Worm (Caenorhabditis elegans) whole organism, L3 larva: Measurements from ENCODE around the gene R02F2.9.
A peak's percentile ranks its signal among the peaks of the same experiment; 100 is the strongest.

Experiments used
- R02D3.7 ChIP-seq: fragments of 150-350 bp; optimal IDR thresholded peaks from 2 replicates; lab custom pipeline; 2014; ENCODE audit warnings: missing biosample characterization, missing genetic modification characterization
- ZK546.5 ChIP-seq: sonication (generic microtip); optimal IDR thresholded peaks from 2 replicates; lab custom pipeline; 2017; ENCODE audit warnings: missing biosample characterization, missing genetic modification characterization
- aly-2 ChIP-seq: fragments of 150-350 bp; optimal IDR thresholded peaks from 2 replicates; lab custom pipeline; 2014; ENCODE audit warnings: missing biosample characterization, missing genetic modification characterization
- ama-1 ChIP-seq: fragments of 150-350 bp; optimal IDR thresholded peaks from 2 replicates; lab custom pipeline; 2018
- ceh-16 ChIP-seq: sonication (generic microtip); optimal IDR thresholded peaks from 2 replicates; lab custom pipeline; 2017; ENCODE audit warnings: missing biosample characterization, missing genetic modification characterization
- ceh-28 ChIP-seq: fragments of 150-350 bp; optimal IDR thresholded peaks from 2 replicates; lab custom pipeline; 2014; ENCODE audit warnings: missing biosample characterization, missing genetic modification reagents, missing genetic modification characterization
- ceh-82 ChIP-seq: fragments of 150-350 bp; optimal IDR thresholded peaks from 2 replicates; lab custom pipeline; 2014; ENCODE audit warnings: missing biosample characterization, missing genetic modification characterization
- ceh-9 ChIP-seq: sonication (generic microtip); optimal IDR thresholded peaks from 2 replicates; lab custom pipeline; 2018; ENCODE audit warnings: missing biosample characterization, missing genetic modification characterization
- daf-12 ChIP-seq: fragments of 150-350 bp; optimal IDR thresholded peaks from 2 replicates; lab custom pipeline; 2014; ENCODE audit warnings: missing biosample characterization, missing genetic modification reagents, missing genetic modification characterization
- egl-27 ChIP-seq: sonication (generic microtip); optimal IDR thresholded peaks from 4 replicates; lab custom pipeline; 2017; ENCODE audit warnings: missing biosample characterization, missing genetic modification reagents, missing genetic modification characterization
- egl-5 ChIP-seq: fragments of 150-350 bp; optimal IDR thresholded peaks from 2 replicates; lab custom pipeline; 2017; ENCODE audit warnings: missing biosample characterization, missing genetic modification reagents, missing genetic modification characterization, inconsistent platforms
- elt-1 ChIP-seq: fragments of 150-350 bp; optimal IDR thresholded peaks from 2 replicates; lab custom pipeline; 2014; ENCODE audit warnings: missing biosample characterization, missing genetic modification characterization
- elt-2 ChIP-seq: sonication (generic microtip); optimal IDR thresholded peaks from 2 replicates; lab custom pipeline; 2016; ENCODE audit warnings: missing genetic modification reagents, mild to moderate bottlenecking, missing genetic modification characterization, missing compliant biosample characterization
- elt-3 ChIP-seq, 3 experiments: fragments of 150-350 bp in 1 of 3; sonication (generic microtip) in 2 of 3; optimal IDR thresholded peaks; 2 replicates in 2 of 3; 4 replicates in 1 of 3; lab custom pipeline; 2014 to 2017; ENCODE audit warnings: missing biosample characterization in 3 of 3, missing genetic modification characterization in 3 of 3
- eor-1 ChIP-seq, 2 experiments: fragments of 150-350 bp; optimal IDR thresholded peaks; 2 replicates each; lab custom pipeline; 2014 to 2018; ENCODE audit warnings: missing biosample characterization in 2 of 2, missing genetic modification characterization in 2 of 2
- fkh-10 ChIP-seq: sonication (generic microtip); optimal IDR thresholded peaks from 2 replicates; lab custom pipeline; 2017; ENCODE audit warnings: missing biosample characterization, missing genetic modification reagents, missing genetic modification characterization
- fos-1 ChIP-seq: fragments of 150-350 bp; optimal IDR thresholded peaks from 2 replicates; lab custom pipeline; 2014; ENCODE audit warnings: missing biosample characterization, missing genetic modification characterization
- hmg-11 ChIP-seq: sonication (generic microtip); optimal IDR thresholded peaks from 2 replicates; lab custom pipeline; 2016; ENCODE audit warnings: missing genetic modification characterization, missing compliant biosample characterization
- jun-1 ChIP-seq: fragments of 150-350 bp; optimal IDR thresholded peaks from 2 replicates; lab custom pipeline; 2014; ENCODE audit warnings: missing biosample characterization, missing genetic modification reagents, missing genetic modification characterization
- lin-15B ChIP-seq: fragments of 150-350 bp; optimal IDR thresholded peaks from 2 replicates; lab custom pipeline; 2014; ENCODE audit warnings: missing biosample characterization, missing genetic modification characterization
- lin-39 ChIP-seq: fragments of 150-350 bp; optimal IDR thresholded peaks from 2 replicates; lab custom pipeline; 2018; ENCODE audit warnings: missing biosample characterization, missing genetic modification reagents, missing genetic modification characterization
- lsy-12 ChIP-seq: sonication (generic microtip); optimal IDR thresholded peaks from 2 replicates; lab custom pipeline; 2016; ENCODE audit warnings: mild to moderate bottlenecking, missing genetic modification characterization, missing compliant biosample characterization
- mdl-1 ChIP-seq: fragments of 150-350 bp; optimal IDR thresholded peaks from 2 replicates; lab custom pipeline; 2014; ENCODE audit warnings: missing biosample characterization, missing genetic modification characterization
- mml-1 ChIP-seq: fragments of 150-350 bp; sonication (generic microtip); optimal IDR thresholded peaks from 3 replicates; lab custom pipeline; 2014; ENCODE audit warnings: missing biosample characterization, missing genetic modification characterization
- nfya-1 ChIP-seq: sonication (generic microtip); optimal IDR thresholded peaks from 2 replicates; lab custom pipeline; 2017; ENCODE audit warnings: missing genetic modification characterization, mild to moderate bottlenecking, missing compliant biosample characterization, antibody characterized with exemption, moderate library complexity; ENCODE audit not compliant: insufficient read depth
- nhr-11 ChIP-seq: fragments of 150-350 bp; optimal IDR thresholded peaks from 2 replicates; lab custom pipeline; 2014; ENCODE audit warnings: missing biosample characterization, missing genetic modification characterization
- nhr-12 ChIP-seq: fragments of 150-350 bp; optimal IDR thresholded peaks from 2 replicates; lab custom pipeline; 2014; ENCODE audit warnings: missing biosample characterization, missing genetic modification characterization
- nhr-23 ChIP-seq: fragments of 150-350 bp; optimal IDR thresholded peaks from 2 replicates; lab custom pipeline; 2014; ENCODE audit warnings: missing biosample characterization, missing genetic modification reagents, missing genetic modification characterization
- nhr-237 ChIP-seq: fragments of 150-350 bp; optimal IDR thresholded peaks from 2 replicates; lab custom pipeline; 2014; ENCODE audit warnings: missing biosample characterization, missing genetic modification characterization
- nhr-25 ChIP-seq: sonication (generic microtip); optimal IDR thresholded peaks from 2 replicates; lab custom pipeline; 2017; ENCODE audit warnings: missing biosample characterization, missing genetic modification characterization
- nhr-28 ChIP-seq: fragments of 150-350 bp; optimal IDR thresholded peaks from 2 replicates; lab custom pipeline; 2014; ENCODE audit warnings: missing biosample characterization, missing genetic modification characterization
- nhr-43 ChIP-seq: sonication (generic microtip); optimal IDR thresholded peaks from 2 replicates; lab custom pipeline; 2016; ENCODE audit warnings: mild to moderate bottlenecking, missing genetic modification characterization, missing compliant biosample characterization; ENCODE audit not compliant: poor library complexity, severe bottlenecking
- nhr-67 ChIP-seq: fragments of 150-350 bp; optimal IDR thresholded peaks from 2 replicates; lab custom pipeline; 2014; ENCODE audit warnings: missing biosample characterization, missing genetic modification characterization
- nhr-76 ChIP-seq: fragments of 150-350 bp; sonication (generic microtip); optimal IDR thresholded peaks from 5 replicates; lab custom pipeline; 2014; ENCODE audit warnings: missing biosample characterization, missing genetic modification characterization
- nhr-77 ChIP-seq: fragments of 150-350 bp; optimal IDR thresholded peaks from 2 replicates; lab custom pipeline; 2014; ENCODE audit warnings: missing biosample characterization, missing genetic modification characterization
- pha-4 ChIP-seq: fragments of 150-350 bp; optimal IDR thresholded peaks from 2 replicates; lab custom pipeline; 2014; ENCODE audit warnings: missing biosample characterization, missing genetic modification reagents, missing genetic modification characterization
- pqm-1 ChIP-seq: fragments of 150-350 bp; optimal IDR thresholded peaks from 2 replicates; lab custom pipeline; 2017; ENCODE audit warnings: missing biosample characterization, missing genetic modification characterization, inconsistent platforms
- sea-2 ChIP-seq: fragments of 150-350 bp; sonication (generic microtip); optimal IDR thresholded peaks from 4 replicates; lab custom pipeline; 2014; ENCODE audit warnings: missing biosample characterization, missing genetic modification reagents, missing genetic modification characterization
- skn-1 ChIP-seq: fragments of 150-350 bp; optimal IDR thresholded peaks from 2 replicates; lab custom pipeline; 2014; ENCODE audit warnings: missing biosample characterization, missing genetic modification characterization
- snpc-4 ChIP-seq: fragments of 150-350 bp; optimal IDR thresholded peaks from 2 replicates; lab custom pipeline; 2014; ENCODE audit warnings: missing biosample characterization, missing genetic modification characterization
- tbx-2 ChIP-seq: sonication (generic microtip); optimal IDR thresholded peaks from 2 replicates; lab custom pipeline; 2016; ENCODE audit warnings: mild to moderate bottlenecking, missing genetic modification characterization, missing compliant biosample characterization
- unc-39 ChIP-seq: sonication (generic microtip); optimal IDR thresholded peaks from 4 replicates; lab custom pipeline; 2017; ENCODE audit warnings: missing biosample characterization, missing genetic modification characterization
- unc-62 ChIP-seq: fragments of 150-350 bp; sonication (generic microtip); optimal IDR thresholded peaks from 4 replicates; lab custom pipeline; 2014; ENCODE audit warnings: missing biosample characterization, missing genetic modification reagents, missing genetic modification characterization
- zag-1 ChIP-seq: fragments of 150-350 bp; optimal IDR thresholded peaks from 2 replicates; lab custom pipeline; 2014; ENCODE audit warnings: missing biosample characterization, missing genetic modification characterization
- ztf-11 ChIP-seq: fragments of 150-350 bp; optimal IDR thresholded peaks from 2 replicates; lab custom pipeline; 2014; ENCODE audit warnings: missing biosample characterization, missing genetic modification characterization
- ztf-4 ChIP-seq: fragments of 150-350 bp; optimal IDR thresholded peaks from 2 replicates; lab custom pipeline; 2014; ENCODE audit warnings: missing biosample characterization, missing genetic modification characterization

Gene R02F2.9

ce11 chrIII:5502915-5503575 is 4.1 kb downstream of the R02F2.9 start (continued):
- TF ChIP-seq nhr-11 (tag; lab: Kevin White, UChicago): peak; percentile 8
- peak; percentile 53 for TF ChIP-seq fkh-10 (GFP tag; lab: Kevin White, UChicago)
- TF ChIP-seq hmg-11: peak; percentile 51
- TF ChIP-seq lin-39 (tag; lab: Kevin White, UChicago): peak; percentile 29
- TF ChIP-seq nhr-28: no peak
- no peak for TF ChIP-seq ztf-11 (tag; lab: Kevin White, UChicago)
- TF ChIP-seq lin-15B (tag; lab: Kevin White, UChicago): peak; percentile 19
- peak; percentile 3 for TF ChIP-seq unc-62 (GFP tag; lab: Kevin White, UChicago)
- peak; percentile 63 for TF ChIP-seq nhr-25 (tag; lab: Kevin White, UChicago)
- TF ChIP-seq daf-12 (tag; lab: Kevin White, UChicago): no peak
- TF ChIP-seq zag-1 (tag; lab: Kevin White, UChicago): no peak
- peak; percentile 64 for TF ChIP-seq pha-4 (tag; lab: Kevin White, UChicago)
- TF ChIP-seq ZK546.5 (tag; lab: Kevin White, UChicago): no peak
- no peak for TF ChIP-seq egl-27 (tag; lab: Kevin White, UChicago)
- no peak for TF ChIP-seq eor-1 (tag; optimal IDR thresholded peaks at IDR 0.05; lab: Kevin White, UChicago)
- TF ChIP-seq ceh-82: no peak
- peak; percentile 28 for TF ChIP-seq jun-1 (tag; lab: Kevin White, UChicago)
- TF ChIP-seq ztf-4 (tag; lab: Kevin White, UChicago): no peak
- no peak for TF ChIP-seq ceh-16
- no peak for TF ChIP-seq ceh-28 (tag; lab: Kevin White, UChicago)
- TF ChIP-seq nhr-77: no peak
- no peak for TF ChIP-seq nhr-12 (tag; lab: Kevin White, UChicago)

- TF ChIP-seq nhr-237: no peak
Measured at ce11 chrIII:5503669-5504068, 4.7 kb downstream of the R02F2.9 start.

- TF ChIP-seq ama-1 (lab: Kevin White, UChicago): peak; percentile 98
- no peak for TF ChIP-seq unc-62 (GFP tag; lab: Kevin White, UChicago)
- TF ChIP-seq zag-1 (tag; lab: Kevin White, UChicago): no peak
- peak; percentile 29 for TF ChIP-seq fkh-10 (GFP tag; lab: Kevin White, UChicago)
- TF ChIP-seq eor-1 (tag; optimal IDR thresholded peaks at IDR 0.05; lab: Kevin White, UChicago): no peak
- peak; percentile 25 for TF ChIP-seq lin-15B (tag; lab: Kevin White, UChicago)
- TF ChIP-seq lin-39 (tag; lab: Kevin White, UChicago): peak; percentile 4
- TF ChIP-seq ceh-16: no peak
- TF ChIP-seq unc-39 (tag; lab: Kevin White, UChicago): no peak
- TF ChIP-seq R02D3.7 (tag; lab: Kevin White, UChicago): no peak
- no peak for TF ChIP-seq nhr-11 (tag; lab: Kevin White, UChicago)
- peak; percentile 70 for TF ChIP-seq nfya-1 (tag; lab: Kevin White, UChicago)
- peak; percentile 40 for TF ChIP-seq lsy-12 (tag; lab: Kevin White, UChicago)
- peak; percentile 44 for TF ChIP-seq ztf-4 (tag; lab: Kevin White, UChicago)
- TF ChIP-seq ceh-9 (tag; lab: Kevin White, UChicago): no peak
- TF ChIP-seq pha-4 (tag; lab: Kevin White, UChicago): no peak
- TF ChIP-seq nhr-23: peak; percentile 45
- TF ChIP-seq nhr-76 (tag; lab: Kevin White, UChicago): no peak
- no peak for TF ChIP-seq egl-27 (tag; lab: Kevin White, UChicago)
- TF ChIP-seq nhr-67 (tag; lab: Kevin White, UChicago): no peak
- TF ChIP-seq nhr-12 (tag; lab: Kevin White, UChicago): no peak
- TF ChIP-seq elt-3 (tag; optimal IDR thresholded peaks at IDR 0.05; lab: Kevin White, UChicago): peak in 1 of 3 experiments; percentile 38
- TF ChIP-seq nhr-28: no peak
- no peak for TF ChIP-seq ZK546.5 (tag; lab: Kevin White, UChicago)
- TF ChIP-seq daf-12 (tag; lab: Kevin White, UChicago): no peak
- TF ChIP-seq jun-1 (tag; lab: Kevin White, UChicago): peak; percentile 77
- TF ChIP-seq aly-2: no peak
- peak; percentile 56 for TF ChIP-seq elt-2 (tag; lab: Kevin White, UChicago)
- TF ChIP-seq skn-1 (tag; lab: Kevin White, UChicago): peak; percentile 15
- TF ChIP-seq fos-1: no peak
- peak; percentile 56 for TF ChIP-seq snpc-4
- no peak for TF ChIP-seq mdl-1 (tag; lab: Kevin White, UChicago)
- no peak for TF ChIP-seq tbx-2 (tag; lab: Kevin White, UChicago)
- TF ChIP-seq egl-5 (tag; lab: Kevin White, UChicago): peak; percentile 12
- TF ChIP-seq sea-2 (GFP tag; lab: Kevin White, UChicago): no peak
- peak; percentile 28 for TF ChIP-seq nhr-43 (tag; lab: Kevin White, UChicago)
- TF ChIP-seq elt-1 (tag; lab: Kevin White, UChicago): no peak
- TF ChIP-seq mml-1 (tag; lab: Kevin White, UChicago): no peak
- no peak for TF ChIP-seq ztf-11 (tag; lab: Kevin White, UChicago)
- no peak for TF ChIP-seq nhr-77
- TF ChIP-seq nhr-25 (tag; lab: Kevin White, UChicago): peak; percentile 90
- TF ChIP-seq nhr-237: no peak
- TF ChIP-seq ceh-28 (tag; lab: Kevin White, UChicago): peak; percentile 56
- peak; percentile 34 for TF ChIP-seq pqm-1 (tag; lab: Kevin White, UChicago)
Measured at ce11 chrIII:5504164-5504563, 5.2 kb downstream of the R02F2.9 start.
